Worm (Caenorhabditis elegans) whole organism, late embryonic: Measurements from ENCODE around the gene C07E3.9.
A peak's percentile ranks its signal among the peaks of the same experiment; 100 is the strongest.

ENCODE experiments used
- C08G9.2 ChIP-seq: sonication (generic microtip); optimal IDR thresholded peaks from 2 replicates; lab custom pipeline; 2016; ENCODE audit warnings: mild to moderate bottlenecking, missing genetic modification characterization, moderate library complexity, missing compliant biosample characterization
- C38D4.7 ChIP-seq: fragments of 200-800 bp; sonication (Bioruptor generic); optimal IDR thresholded peaks from 2 replicates; lab custom pipeline; 2018; ENCODE audit warnings: mild to moderate bottlenecking, missing genetic modification characterization, moderate library complexity, missing compliant biosample characterization
- Y22D7AL.16 ChIP-seq: sonication (generic microtip); optimal IDR thresholded peaks from 2 replicates; lab custom pipeline; 2016; ENCODE audit warnings: missing genetic modification characterization, missing compliant biosample characterization
- ama-1 ChIP-seq: fragments of 150-350 bp; optimal IDR thresholded peaks from 2 replicates; lab custom pipeline; 2014
- ceh-14 ChIP-seq: sonication (generic microtip); optimal IDR thresholded peaks from 2 replicates; lab custom pipeline; 2016; ENCODE audit warnings: missing genotype, missing genetic modification characterization, missing compliant biosample characterization
- ceh-2 ChIP-seq: sonication (generic microtip); optimal IDR thresholded peaks from 2 replicates; lab custom pipeline; 2016; ENCODE audit warnings: missing genotype, missing genetic modification characterization, missing compliant biosample characterization
- ceh-30 ChIP-seq: fragments of 150-350 bp; optimal IDR thresholded peaks from 2 replicates; lab custom pipeline; 2014; ENCODE audit warnings: missing biosample characterization, missing genetic modification characterization
- ceh-31 ChIP-seq: sonication (generic microtip); optimal IDR thresholded peaks from 2 replicates; lab custom pipeline; 2016; ENCODE audit warnings: missing genetic modification characterization, missing compliant biosample characterization
- ceh-34 ChIP-seq: sonication (generic microtip); optimal IDR thresholded peaks from 2 replicates; lab custom pipeline; 2016; ENCODE audit warnings: mild to moderate bottlenecking, missing genetic modification characterization, missing compliant biosample characterization
- ceh-48 ChIP-seq: sonication (generic microtip); optimal IDR thresholded peaks from 2 replicates; lab custom pipeline; 2016; ENCODE audit warnings: missing genetic modification characterization, inconsistent platforms, missing compliant biosample characterization
- ceh-9 ChIP-seq: sonication (generic microtip); optimal IDR thresholded peaks from 2 replicates; lab custom pipeline; 2016; ENCODE audit warnings: mild to moderate bottlenecking, missing genetic modification characterization, inconsistent platforms, missing compliant biosample characterization
- dmd-4 ChIP-seq: sonication (generic microtip); optimal IDR thresholded peaks from 2 replicates; lab custom pipeline; 2016; ENCODE audit warnings: borderline replicate concordance, missing genetic modification characterization, missing compliant biosample characterization
- dve-1 ChIP-seq: sonication (generic microtip); optimal IDR thresholded peaks from 2 replicates; lab custom pipeline; 2017; ENCODE audit warnings: antibody characterized with exemption, mild to moderate bottlenecking, missing genetic modification characterization, missing compliant biosample characterization
- elt-2 ChIP-seq: sonication (generic microtip); optimal IDR thresholded peaks from 2 replicates; lab custom pipeline; 2016; ENCODE audit warnings: missing genetic modification reagents, missing genetic modification characterization, missing compliant biosample characterization
- elt-4 ChIP-seq: sonication (generic microtip); optimal IDR thresholded peaks from 2 replicates; lab custom pipeline; 2016; ENCODE audit warnings: missing genetic modification characterization, missing compliant biosample characterization
- ets-4 ChIP-seq: sonication (generic microtip); optimal IDR thresholded peaks from 2 replicates; lab custom pipeline; 2016; ENCODE audit warnings: missing genetic modification characterization, missing compliant biosample characterization
- fax-1 ChIP-seq: sonication (generic microtip); optimal IDR thresholded peaks from 2 replicates; lab custom pipeline; 2016; ENCODE audit warnings: missing genotype, missing genetic modification characterization, missing compliant biosample characterization
- fkh-6 ChIP-seq: sonication (generic microtip); optimal IDR thresholded peaks from 2 replicates; lab custom pipeline; 2016; ENCODE audit warnings: missing genetic modification characterization, missing compliant biosample characterization
- gmeb-2 ChIP-seq: sonication (generic microtip); optimal IDR thresholded peaks from 2 replicates; lab custom pipeline; 2016; ENCODE audit warnings: missing genetic modification characterization, inconsistent platforms, missing compliant biosample characterization
- hlh-6 ChIP-seq: sonication (generic microtip); optimal IDR thresholded peaks from 2 replicates; lab custom pipeline; 2016; ENCODE audit warnings: missing genotype, missing genetic modification characterization, missing compliant biosample characterization
- hlh-8 ChIP-seq: sonication (generic microtip); optimal IDR thresholded peaks from 2 replicates; lab custom pipeline; 2016; ENCODE audit warnings: missing genotype, missing genetic modification characterization, missing compliant biosample characterization
- lin-11 ChIP-seq: fragments of 200-800 bp; sonication (Bioruptor generic); optimal IDR thresholded peaks from 2 replicates; lab custom pipeline; 2018; ENCODE audit warnings: mild to moderate bottlenecking, missing genetic modification characterization, missing compliant biosample characterization
- madf-2 ChIP-seq: sonication (generic microtip); optimal IDR thresholded peaks from 2 replicates; lab custom pipeline; 2017; ENCODE audit warnings: missing genetic modification characterization, missing compliant biosample characterization
- nfya-1 ChIP-seq: sonication (generic microtip); optimal IDR thresholded peaks from 2 replicates; lab custom pipeline; 2017; ENCODE audit warnings: missing genetic modification characterization, mild to moderate bottlenecking, missing compliant biosample characterization, antibody characterized with exemption, moderate library complexity
- npax-4 ChIP-seq: sonication (generic microtip); optimal IDR thresholded peaks from 2 replicates; lab custom pipeline; 2016; ENCODE audit warnings: missing genetic modification characterization, missing compliant biosample characterization
- pag-3 ChIP-seq: sonication (generic microtip); optimal IDR thresholded peaks from 2 replicates; lab custom pipeline; 2016; ENCODE audit warnings: missing compliant biosample characterization, missing genetic modification characterization, borderline replicate concordance
- pat-9 ChIP-seq: fragments of 200-800 bp; sonication (Bioruptor generic); optimal IDR thresholded peaks from 2 replicates; lab custom pipeline; 2018; ENCODE audit warnings: mild to moderate bottlenecking, missing genetic modification characterization, moderate library complexity, missing compliant biosample characterization
- pha-2 ChIP-seq: sonication (generic microtip); optimal IDR thresholded peaks from 2 replicates; lab custom pipeline; 2017; ENCODE audit warnings: mild to moderate bottlenecking, missing genetic modification characterization, missing compliant biosample characterization
- pha-4 ChIP-seq: fragments of 150-350 bp; optimal IDR thresholded peaks from 2 replicates; lab custom pipeline; 2018; ENCODE audit warnings: missing biosample characterization, missing genetic modification reagents, missing genetic modification characterization
- pqm-1 ChIP-seq: sonication (generic microtip); optimal IDR thresholded peaks from 2 replicates; lab custom pipeline; 2016; ENCODE audit warnings: missing genetic modification characterization, missing compliant biosample characterization
- pros-1 ChIP-seq: fragments of 150-350 bp; optimal IDR thresholded peaks from 2 replicates; lab custom pipeline; 2014; ENCODE audit warnings: missing biosample characterization, missing genetic modification reagents, missing genetic modification characterization
- ref-2 ChIP-seq: sonication (generic microtip); optimal IDR thresholded peaks from 2 replicates; lab custom pipeline; 2016; ENCODE audit warnings: missing genetic modification characterization, missing compliant biosample characterization
- rnt-1 ChIP-seq: sonication (generic microtip); optimal IDR thresholded peaks from 2 replicates; lab custom pipeline; 2016; ENCODE audit warnings: missing genetic modification characterization, missing compliant biosample characterization
- sox-4 ChIP-seq: sonication (generic microtip); optimal IDR thresholded peaks from 2 replicates; lab custom pipeline; 2017; ENCODE audit warnings: mild to moderate bottlenecking, missing genetic modification characterization, inconsistent platforms, missing compliant biosample characterization
- tbx-2 ChIP-seq: sonication (generic microtip); optimal IDR thresholded peaks from 2 replicates; lab custom pipeline; 2016; ENCODE audit warnings: missing genetic modification characterization, missing compliant biosample characterization
- tbx-7 ChIP-seq: sonication (generic microtip); optimal IDR thresholded peaks from 2 replicates; lab custom pipeline; 2016; ENCODE audit warnings: missing genotype, missing genetic modification characterization, missing compliant biosample characterization
- ttx-3 ChIP-seq: sonication (generic microtip); optimal IDR thresholded peaks from 2 replicates; lab custom pipeline; 2016; ENCODE audit warnings: missing genetic modification reagents, missing genetic modification characterization, missing compliant biosample characterization
- unc-42 ChIP-seq: sonication (generic microtip); optimal IDR thresholded peaks from 2 replicates; lab custom pipeline; 2016; ENCODE audit warnings: missing genotype, missing genetic modification characterization, missing compliant biosample characterization
- zip-5 ChIP-seq: sonication (generic microtip); optimal IDR thresholded peaks from 2 replicates; lab custom pipeline; 2016; ENCODE audit warnings: missing genetic modification characterization, missing compliant biosample characterization
- ztf-16 ChIP-seq: sonication (generic microtip); optimal IDR thresholded peaks from 2 replicates; lab custom pipeline; 2017; ENCODE audit warnings: missing genetic modification characterization, missing compliant biosample characterization

C07E3.9 gene

DNA sequence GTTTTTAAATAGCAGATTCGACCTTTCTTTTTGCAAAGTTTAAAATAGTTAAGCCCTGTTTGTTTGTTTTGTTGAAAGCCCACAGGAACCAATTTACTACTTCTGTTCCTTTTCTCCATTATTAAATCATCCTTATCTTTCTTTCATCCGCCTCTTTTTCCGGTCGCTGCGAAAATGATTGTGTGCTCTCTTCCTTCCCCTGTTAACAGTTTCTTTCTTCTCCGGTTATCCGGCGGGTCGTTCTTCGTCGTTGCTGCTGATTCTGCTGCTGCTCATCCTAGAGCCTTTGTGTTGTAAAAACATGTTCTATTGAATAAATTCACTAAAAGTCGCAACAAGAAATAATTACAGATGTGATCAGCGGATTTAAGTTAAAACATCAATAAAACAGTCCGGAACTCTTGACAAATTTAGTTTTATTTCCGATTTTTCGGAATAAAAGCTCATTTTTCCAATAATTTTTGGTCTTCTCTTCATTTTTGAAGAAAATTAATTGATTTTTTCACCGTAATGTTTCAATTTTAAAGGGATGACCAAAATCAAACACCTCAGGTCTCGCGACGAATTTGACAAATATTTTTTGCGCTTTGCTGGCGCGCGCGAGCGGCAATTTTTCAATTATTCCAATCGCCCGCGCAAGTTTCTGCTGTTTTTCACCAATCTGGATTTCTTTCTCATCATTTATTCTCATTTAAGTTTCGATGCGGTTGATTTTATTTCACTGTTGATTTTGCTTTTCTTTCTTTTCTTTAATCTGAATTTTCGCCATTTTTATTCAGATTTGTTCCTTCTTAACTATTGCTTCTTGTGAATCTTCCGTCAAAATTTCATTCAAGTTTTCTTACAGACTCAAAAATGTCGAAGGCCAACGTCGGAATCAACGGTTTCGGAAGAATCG is 43.0 kb downstream of the C07E3.9 start, which contains the start of gene gpd-1:
TSS of gene gpd-1 (plus strand) at position 848 of the 898 bp plus-strand sequence.
- no peak for TF ChIP-seq lin-11
- no peak for TF ChIP-seq hlh-6
- no peak for TF ChIP-seq ref-2 (tag; lab: Kevin White, UChicago)
- no peak for TF ChIP-seq ceh-9
- TF ChIP-seq fkh-6 (tag; lab: Kevin White, UChicago): no peak
- no peak for TF ChIP-seq ets-4
- no peak for TF ChIP-seq gmeb-2 (tag; lab: Kevin White, UChicago)
- no peak for TF ChIP-seq sox-4 (tag; lab: Kevin White, UChicago)
- no peak for TF ChIP-seq C38D4.7 (GFP tag; lab: Kevin White, UChicago)
- no peak for TF ChIP-seq Y22D7AL.16 (tag; lab: Kevin White, UChicago)
- TF ChIP-seq ttx-3 (tag; lab: Kevin White, UChicago): no peak
- no peak for TF ChIP-seq npax-4 (tag; lab: Kevin White, UChicago)
- no peak for TF ChIP-seq fax-1 (tag; lab: Kevin White, UChicago)
- no peak for TF ChIP-seq dve-1 (tag; lab: Kevin White, UChicago)

DNA sequence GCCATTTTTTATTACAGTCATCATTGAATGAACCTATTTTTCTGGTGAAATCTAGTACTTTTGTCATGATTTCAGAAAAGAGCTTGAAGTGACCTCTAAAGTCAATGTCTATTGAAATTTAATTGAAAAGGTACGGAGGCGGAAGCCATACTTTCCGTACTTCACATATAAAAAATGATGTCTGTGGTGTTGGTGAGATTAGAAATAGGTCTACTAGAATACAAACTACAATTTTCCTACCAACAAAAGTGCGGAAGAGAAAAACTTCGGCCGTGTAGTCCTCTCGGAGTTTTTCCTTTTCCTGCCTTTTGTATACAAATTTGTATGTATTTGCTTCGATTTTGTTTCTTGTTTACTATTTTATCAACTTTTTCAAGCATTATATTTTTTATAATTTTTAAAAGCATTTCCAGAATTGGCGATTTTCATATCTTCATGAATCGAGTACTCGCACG is 44.8 kb downstream of the C07E3.9 start, which contains the start of gene T09F3.4:
TSS of gene T09F3.4 (plus strand) at position 405 of the 455 bp plus-strand sequence.
- TF ChIP-seq ceh-48 (tag; lab: Kevin White, UChicago) (no peak), tbx-2 (tag; lab: Kevin White, UChicago) (peak; percentile 70), tbx-7 (peak; percentile 48), sox-4 (tag; lab: Kevin White, UChicago) (no peak), elt-2 (tag; lab: Kevin White, UChicago) (peak; percentile 28), ceh-9 (no peak), unc-42 (no peak), dmd-4 (no peak), ceh-30 (tag; lab: Kevin White, UChicago) (no peak), fkh-6 (tag; lab: Kevin White, UChicago) (peak; percentile 15), ceh-31 (tag; lab: Kevin White, UChicago) (peak; percentile 70), nfya-1 (tag; lab: Kevin White, UChicago) (no peak), ets-4 (peak; percentile 64), pat-9 (tag; lab: Kevin White, UChicago) (no peak), elt-4 (tag; lab: Kevin White, UChicago) (no peak), ama-1 (no peak), zip-5 (tag; lab: Kevin White, UChicago) (peak; percentile 29), ceh-2 (tag; lab: Kevin White, UChicago) (peak; percentile 69), C08G9.2 (tag; lab: Kevin White, UChicago) (peak; percentile 80)

DNA sequence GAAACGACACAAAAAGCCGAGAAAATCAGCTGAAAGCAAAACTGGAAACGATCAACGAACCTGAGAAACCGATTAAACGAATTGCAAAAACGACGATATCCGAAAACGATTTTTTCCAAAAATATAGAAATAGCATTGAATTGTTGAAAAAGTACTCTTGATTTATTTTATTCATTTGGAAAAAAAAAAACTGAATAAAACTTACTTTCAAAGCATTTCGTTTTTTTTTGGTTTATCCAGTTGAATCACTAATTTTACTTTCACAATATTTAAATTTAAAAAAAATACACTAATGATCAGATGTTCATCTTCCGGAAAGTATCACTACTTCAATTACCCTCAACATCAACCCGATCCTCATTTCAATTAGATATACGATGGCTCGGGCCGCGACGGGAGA is 46.0 kb downstream of the C07E3.9 start, which contains the start of gene T09F3.5:
TSS of gene T09F3.5 (plus strand) at position 301 of the 400 bp plus-strand sequence.
- TF ChIP-seq ztf-16 (tag; lab: Kevin White, UChicago): no peak
- no peak for TF ChIP-seq sox-4 (tag; lab: Kevin White, UChicago)
- TF ChIP-seq ceh-14: no peak
- TF ChIP-seq C38D4.7 (GFP tag; lab: Kevin White, UChicago): no peak
- TF ChIP-seq ceh-34: no peak
- no peak for TF ChIP-seq ceh-2 (tag; lab: Kevin White, UChicago)
- no peak for TF ChIP-seq hlh-8 (tag; lab: Kevin White, UChicago)
- no peak for TF ChIP-seq pros-1 (tag; lab: Kevin White, UChicago)
- no peak for TF ChIP-seq pqm-1 (tag; lab: Kevin White, UChicago)
- no peak for TF ChIP-seq madf-2 (tag; lab: Kevin White, UChicago)
- TF ChIP-seq nfya-1 (tag; lab: Kevin White, UChicago): no peak
- no peak for TF ChIP-seq ceh-9
- no peak for TF ChIP-seq pha-4
- no peak for TF ChIP-seq ttx-3 (tag; lab: Kevin White, UChicago)
- no peak for TF ChIP-seq rnt-1 (tag; lab: Kevin White, UChicago)
- TF ChIP-seq ets-4: no peak
- no peak for TF ChIP-seq pag-3
- TF ChIP-seq pha-2 (tag; lab: Kevin White, UChicago): no peak
- TF ChIP-seq fax-1 (tag; lab: Kevin White, UChicago): no peak
- TF ChIP-seq, all 69 proteins: peak for 0
